Fruit fly (Drosophila melanogaster): Measurements from ENCODE around the gene sol.

Gene sol

dm6 chrX:21322289-21322981 lies 27.6 kb upstream of the sol start:
- TF ChIP-seq pad (GFP tag; optimal IDR thresholded peaks at IDR 0.05) (peak; percentile 62), toe (GFP tag; optimal IDR thresholded peaks at IDR 0.05) (peak; percentile 48), CG7045 (GFP tag; optimal IDR thresholded peaks at IDR 0.05) (peak; percentile 33), CG12768 (GFP tag; optimal IDR thresholded peaks at IDR 0.05) (no peak), CG11617 (GFP tag; optimal IDR thresholded peaks at IDR 0.05) (no peak), Clk (GFP tag; optimal IDR thresholded peaks at IDR 0.05) (peak; percentile 30), CG14711 (tag; optimal IDR thresholded peaks at IDR 0.05) (peak; percentile 64)

dm6 chrX:21323171-21323695 lies 26.8 kb upstream of the sol start:
- TF ChIP-seq kay (GFP tag; ENCODE audit: borderline replicate concordance) (no peak), CG14711 (tag; optimal IDR thresholded peaks at IDR 0.05) (no peak)

dm6 chrX:21323933-21324688 lies 26.0 kb upstream of the sol start, which contains the start of the genes Dd and CG1486:
Dd (minus strand) TSS chrX:21324009.
CG1486 (plus strand) TSS chrX:21324046.
- TF ChIP-seq CG14711 (tag; optimal IDR thresholded peaks at IDR 0.05) (no peak), bab1 (GFP tag; optimal IDR thresholded peaks at IDR 0.05) (peak; percentile 15), pad (GFP tag; optimal IDR thresholded peaks at IDR 0.05) (peak; percentile 36), tj (GFP tag; optimal IDR thresholded peaks at IDR 0.05) (peak; percentile 94), ovo (GFP tag; optimal IDR thresholded peaks at IDR 0.05) (no peak), Hr96 (GFP tag; optimal IDR thresholded peaks at IDR 0.05) (no peak), CG7101 (tag; optimal IDR thresholded peaks at IDR 0.05) (peak; percentile 27), Mnt (GFP tag; optimal IDR thresholded peaks at IDR 0.05) (peak; percentile 51), CG11617 (GFP tag; optimal IDR thresholded peaks at IDR 0.05) (peak; percentile 8), Clk (GFP tag; optimal IDR thresholded peaks at IDR 0.05) (no peak), CG12768 (GFP tag; optimal IDR thresholded peaks at IDR 0.05) (no peak)

dm6 chrX:21333135-21333534 lies 16.9 kb upstream of the sol start:
- TF ChIP-seq kay (GFP tag; ENCODE audit: borderline replicate concordance) (no peak), CG7101 (tag; optimal IDR thresholded peaks at IDR 0.05) (no peak), ovo (GFP tag; optimal IDR thresholded peaks at IDR 0.05) (no peak), Mnt (GFP tag; optimal IDR thresholded peaks at IDR 0.05) (no peak), CG14711 (tag; optimal IDR thresholded peaks at IDR 0.05) (no peak), CG5204 (GFP tag; optimal IDR thresholded peaks at IDR 0.05) (no peak), cic (GFP tag; optimal IDR thresholded peaks at IDR 0.05) (no peak), bab1 (GFP tag; optimal IDR thresholded peaks at IDR 0.05) (no peak), tj (GFP tag; optimal IDR thresholded peaks at IDR 0.05) (no peak), Hr96 (GFP tag; optimal IDR thresholded peaks at IDR 0.05) (no peak), Clk (GFP tag; optimal IDR thresholded peaks at IDR 0.05) (no peak), CG33017 (tag; optimal IDR thresholded peaks at IDR 0.05) (no peak)

- TF ChIP-seq CG33017 (tag; optimal IDR thresholded peaks at IDR 0.05) (no peak), tj (GFP tag; optimal IDR thresholded peaks at IDR 0.05) (no peak), bab1 (GFP tag; optimal IDR thresholded peaks at IDR 0.05) (no peak), toe (GFP tag; optimal IDR thresholded peaks at IDR 0.05) (no peak), CG14711 (tag; optimal IDR thresholded peaks at IDR 0.05) (no peak), pad (GFP tag; optimal IDR thresholded peaks at IDR 0.05) (no peak), Clk (GFP tag; optimal IDR thresholded peaks at IDR 0.05) (no peak), ovo (GFP tag; optimal IDR thresholded peaks at IDR 0.05) (no peak), CG1620 (GFP tag; optimal IDR thresholded peaks at IDR 0.05) (no peak), CG11617 (GFP tag; optimal IDR thresholded peaks at IDR 0.05) (no peak), Crg-1 (GFP tag; optimal IDR thresholded peaks at IDR 0.05) (no peak), Mnt (GFP tag; optimal IDR thresholded peaks at IDR 0.05) (no peak), cic (GFP tag; optimal IDR thresholded peaks at IDR 0.05) (no peak), CG7045 (GFP tag; optimal IDR thresholded peaks at IDR 0.05) (no peak), cnc (optimal IDR thresholded peaks at IDR 0.05) (no peak), CG7101 (tag; optimal IDR thresholded peaks at IDR 0.05) (no peak), Hr96 (GFP tag; optimal IDR thresholded peaks at IDR 0.05) (no peak)
Measured at dm6 chrX:21334522-21335104, 15.5 kb upstream of the sol start.

- TF ChIP-seq CG5204 (GFP tag; optimal IDR thresholded peaks at IDR 0.05) (no peak), tj (GFP tag; optimal IDR thresholded peaks at IDR 0.05) (no peak), toe (GFP tag; optimal IDR thresholded peaks at IDR 0.05) (no peak), CG1620 (GFP tag; optimal IDR thresholded peaks at IDR 0.05) (no peak), CG7045 (GFP tag; optimal IDR thresholded peaks at IDR 0.05) (no peak), CG14711 (tag; optimal IDR thresholded peaks at IDR 0.05) (no peak), Mnt (GFP tag; optimal IDR thresholded peaks at IDR 0.05) (no peak), CG7101 (tag; optimal IDR thresholded peaks at IDR 0.05) (no peak), Crg-1 (GFP tag; optimal IDR thresholded peaks at IDR 0.05) (no peak), CG11617 (GFP tag; optimal IDR thresholded peaks at IDR 0.05) (no peak), CG12768 (GFP tag; optimal IDR thresholded peaks at IDR 0.05) (no peak), ovo (GFP tag; optimal IDR thresholded peaks at IDR 0.05) (no peak), Hr96 (GFP tag; optimal IDR thresholded peaks at IDR 0.05) (no peak), Clk (GFP tag; optimal IDR thresholded peaks at IDR 0.05) (no peak), pad (GFP tag; optimal IDR thresholded peaks at IDR 0.05) (no peak), cnc (optimal IDR thresholded peaks at IDR 0.05) (no peak), kay (GFP tag; ENCODE audit: borderline replicate concordance) (no peak), cic (GFP tag; optimal IDR thresholded peaks at IDR 0.05) (no peak)
Measured at dm6 chrX:21337057-21337456, 13.0 kb upstream of the sol start.
